Fruit fly (Drosophila melanogaster) whole organism, adult: ENCODE data around the gene orion.

Experiments used
- CG1620 ChIP-seq: fragments of 200-800 bp; sonication (Bioruptor generic); optimal IDR thresholded peaks from 2 replicates; lab custom pipeline; 2016; ENCODE audit warnings: missing biosample characterization, missing genetic modification characterization
- CG5204 ChIP-seq: fragments of 200-800 bp; sonication (Bioruptor generic); optimal IDR thresholded peaks from 2 replicates; lab custom pipeline; 2016; ENCODE audit warnings: missing biosample characterization, missing genetic modification characterization
- Mnt ChIP-seq: fragments of 200-800 bp; sonication (Bioruptor generic); optimal IDR thresholded peaks from 2 replicates; lab custom pipeline; 2016; ENCODE audit warnings: missing biosample characterization, mild to moderate bottlenecking, missing genetic modification characterization
- cic ChIP-seq: fragments of 200-800 bp; sonication (Bioruptor generic); optimal IDR thresholded peaks from 2 replicates; lab custom pipeline; 2017; ENCODE audit warnings: missing biosample characterization, mild to moderate bottlenecking, missing genetic modification characterization, moderate library complexity
- tj ChIP-seq: fragments of 200-800 bp; sonication (Bioruptor generic); optimal IDR thresholded peaks from 3 replicates; lab custom pipeline; 2017; ENCODE audit warnings: missing biosample characterization, mild to moderate bottlenecking, missing genetic modification characterization, moderate library complexity
- toe ChIP-seq: fragments of 200-800 bp; sonication (Bioruptor generic); optimal IDR thresholded peaks from 2 replicates; lab custom pipeline; 2016; ENCODE audit warnings: missing biosample characterization, missing genetic modification characterization

DNA sequence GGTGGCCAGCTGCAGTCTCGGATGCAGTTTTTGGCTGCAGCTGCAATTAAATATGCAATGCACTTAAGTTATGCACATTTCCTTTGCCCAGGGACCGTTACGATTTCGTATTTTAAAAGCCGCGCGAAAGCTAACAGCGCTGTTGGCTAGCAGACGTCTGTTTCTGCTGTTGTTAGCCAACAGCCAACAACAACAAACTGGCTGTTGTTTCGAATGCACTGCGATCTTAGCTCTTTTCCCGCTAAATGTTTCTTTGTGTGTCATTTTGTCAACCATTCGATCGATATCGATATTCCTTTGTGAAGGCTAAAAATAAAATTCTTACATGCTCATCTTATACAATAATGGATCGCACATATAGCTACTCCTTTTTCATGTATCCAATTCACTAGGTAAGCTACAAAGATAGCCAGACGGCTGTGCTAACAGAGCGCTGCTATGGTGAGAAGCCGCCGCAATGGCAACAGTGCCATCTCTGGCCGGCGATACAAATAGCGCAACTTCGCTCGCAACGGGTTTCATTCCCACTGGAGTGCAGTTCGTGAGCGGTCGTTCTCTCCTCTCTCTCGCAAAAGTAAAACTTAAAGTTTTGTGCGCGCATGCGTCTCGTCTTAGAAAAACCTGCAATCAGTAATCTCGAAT, 22.6 kb upstream of the orion start:
- TF ChIP-seq cic (GFP tag; lab: Kevin White, UChicago): no peak
- TF ChIP-seq toe (GFP tag; lab: Kevin White, UChicago): no peak
- TF ChIP-seq Mnt (GFP tag; lab: Kevin White, UChicago): peak; percentile 9
- no peak for TF ChIP-seq CG5204 (GFP tag; lab: Kevin White, UChicago)
- no peak for TF ChIP-seq CG1620
- TF ChIP-seq tj (GFP tag; lab: Kevin White, UChicago): no peak
